Fruit fly (Drosophila melanogaster): ENCODE data around the gene CG12375.

CG12375 gene

DNA sequence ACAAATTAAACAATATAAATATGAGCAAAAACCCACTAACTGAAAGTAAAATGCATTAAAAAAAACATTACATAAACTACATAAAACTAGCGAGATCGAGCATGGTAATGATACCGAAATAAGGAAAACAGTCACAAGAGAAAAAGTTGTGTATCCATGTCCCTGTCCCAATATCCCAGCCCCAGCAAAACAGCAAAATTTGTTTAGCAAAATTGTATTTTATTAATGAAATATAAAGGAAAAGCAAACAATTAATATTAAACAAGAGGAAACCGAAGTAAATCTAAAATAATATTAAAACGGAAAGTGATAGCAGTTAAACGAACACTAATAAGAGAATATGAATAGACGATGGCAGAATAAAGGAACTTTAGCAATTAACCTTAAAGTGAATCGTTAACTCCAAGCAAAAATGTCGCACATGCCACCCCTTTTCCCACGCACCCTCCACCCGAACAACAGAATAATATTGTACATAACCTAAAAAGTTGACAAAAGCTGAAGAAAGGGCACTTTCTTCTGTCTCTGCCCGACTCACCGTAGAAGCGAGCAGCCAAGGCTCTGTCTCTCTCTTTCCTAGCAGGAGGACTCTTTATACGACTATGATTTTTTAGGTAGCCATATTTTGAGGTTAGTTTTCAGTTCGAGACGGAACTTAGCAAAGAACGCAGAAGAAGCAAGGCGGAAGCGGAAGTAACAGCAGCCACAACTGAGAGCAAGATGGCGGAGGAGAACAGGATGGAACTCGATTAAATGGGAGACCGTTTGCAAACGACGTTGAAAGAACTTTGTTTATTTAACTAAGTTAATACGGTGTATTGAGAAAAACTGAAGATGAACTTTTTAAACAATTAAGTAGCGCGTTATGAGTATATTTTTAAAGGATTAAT, 15.9 kb downstream of the CG12375 start:
- no peak for TF ChIP-seq CG10348 (GFP tag; IDR thresholded peaks at IDR 0.05)
- TF ChIP-seq Pif1B (GFP tag; optimal IDR thresholded peaks at IDR 0.05): no peak
- no peak for TF ChIP-seq CG15710 (tag; optimal IDR thresholded peaks at IDR 0.05)
- TF ChIP-seq CG8301 (tag; optimal IDR thresholded peaks at IDR 0.05): no peak
- TF ChIP-seq CG34367 (tag; optimal IDR thresholded peaks at IDR 0.05): no peak
- TF ChIP-seq CG9948 (tag; optimal IDR thresholded peaks at IDR 0.05): no peak
- TF ChIP-seq gl (tag; optimal IDR thresholded peaks at IDR 0.05): no peak
- TF ChIP-seq Ets98B (GFP tag; IDR thresholded peaks at IDR 0.05): no peak
- TF ChIP-seq rn (GFP tag; IDR thresholded peaks at IDR 0.05): no peak
- no peak for TF ChIP-seq CG32121 (GFP tag; IDR thresholded peaks at IDR 0.05)
- no peak for TF ChIP-seq EcR (GFP tag; optimal IDR thresholded peaks at IDR 0.05)
- no peak for TF ChIP-seq D1 (tag; optimal IDR thresholded peaks at IDR 0.05)
- TF ChIP-seq CG13204 (GFP tag; optimal IDR thresholded peaks at IDR 0.05): no peak
- no peak for TF ChIP-seq Snoo (tag; optimal IDR thresholded peaks at IDR 0.05)
- TF ChIP-seq fd96Ca (GFP tag; IDR thresholded peaks at IDR 0.05): no peak
- no peak for TF ChIP-seq CG12605 (GFP tag; IDR thresholded peaks at IDR 0.05)
- TF ChIP-seq CG14655 (GFP tag; optimal IDR thresholded peaks at IDR 0.05): no peak

DNA sequence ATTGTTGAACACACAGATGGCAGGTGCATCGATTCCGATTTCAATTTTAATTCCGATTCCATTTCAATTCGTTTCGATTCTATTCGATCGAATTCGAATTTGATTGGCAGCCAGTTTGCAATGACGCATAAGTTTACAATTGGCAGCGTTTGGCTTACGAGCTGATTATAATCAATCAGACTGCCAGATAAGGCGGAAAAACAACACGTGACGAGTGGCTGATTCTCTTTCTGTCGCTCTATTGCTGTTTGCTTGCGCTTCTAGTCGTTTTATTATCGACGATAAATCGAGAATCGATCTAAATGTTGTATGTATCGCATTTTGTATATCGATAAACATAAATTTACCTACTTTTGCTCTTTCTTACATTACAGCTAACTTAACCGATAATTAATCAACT, 22.0 kb downstream of the CG12375 start:
- TF ChIP-seq CG8301 (tag; optimal IDR thresholded peaks at IDR 0.05) (no peak), CG14655 (GFP tag; optimal IDR thresholded peaks at IDR 0.05) (no peak)

DNA sequence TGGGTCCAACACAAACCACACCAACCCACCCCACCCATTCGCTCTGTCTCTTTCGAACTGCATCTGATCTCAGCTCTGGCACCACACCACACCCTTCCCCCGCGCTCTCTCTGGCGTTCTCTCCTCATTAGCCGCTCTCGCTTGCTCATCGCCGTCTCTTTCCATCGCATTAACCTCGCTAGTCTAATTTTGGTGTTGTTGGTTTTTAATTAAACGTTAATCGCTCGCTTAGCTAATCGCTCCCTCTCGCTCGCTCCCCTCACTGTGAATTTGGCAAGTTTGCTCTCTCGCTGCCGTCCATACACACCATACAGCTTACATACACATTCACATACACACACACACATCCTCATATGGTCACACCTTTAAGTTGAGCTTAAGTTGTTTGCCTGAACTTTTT, 22.6 kb downstream of the CG12375 start:
- TF ChIP-seq CG8159 (tag; optimal IDR thresholded peaks at IDR 0.05) (no peak), D1 (tag; optimal IDR thresholded peaks at IDR 0.05) (no peak), CG8301 (tag; optimal IDR thresholded peaks at IDR 0.05) (no peak), fd96Ca (GFP tag; IDR thresholded peaks at IDR 0.05) (no peak)

DNA sequence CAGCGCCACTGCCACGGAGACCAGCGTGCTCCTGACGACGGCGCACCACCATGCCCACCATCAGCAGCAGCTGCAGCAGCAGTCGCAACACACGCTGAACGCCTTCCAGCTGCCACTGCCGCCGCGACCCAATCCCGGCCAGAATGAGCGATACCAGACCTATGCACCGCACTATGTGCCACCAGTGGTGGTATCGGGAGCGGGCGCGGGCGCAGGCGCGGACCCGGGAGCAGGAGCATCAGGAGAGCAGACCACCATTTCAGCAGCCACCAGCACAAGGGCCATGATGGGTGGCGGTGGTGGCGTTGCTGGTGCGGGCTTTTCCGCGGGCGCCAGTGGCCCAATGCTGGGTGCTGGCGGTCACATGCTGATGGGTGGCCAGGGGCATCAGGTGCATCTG, 23.6 kb downstream of the CG12375 start:
- TF ChIP-seq CG32121 (GFP tag; IDR thresholded peaks at IDR 0.05) (no peak), CG17806 (tag; optimal IDR thresholded peaks at IDR 0.05) (no peak), CG14655 (GFP tag; optimal IDR thresholded peaks at IDR 0.05) (no peak), CG9948 (tag; optimal IDR thresholded peaks at IDR 0.05) (no peak), CG12605 (GFP tag; IDR thresholded peaks at IDR 0.05) (no peak), CG15710 (tag; optimal IDR thresholded peaks at IDR 0.05) (no peak), D1 (tag; optimal IDR thresholded peaks at IDR 0.05) (no peak), gl (tag; optimal IDR thresholded peaks at IDR 0.05) (no peak)

DNA sequence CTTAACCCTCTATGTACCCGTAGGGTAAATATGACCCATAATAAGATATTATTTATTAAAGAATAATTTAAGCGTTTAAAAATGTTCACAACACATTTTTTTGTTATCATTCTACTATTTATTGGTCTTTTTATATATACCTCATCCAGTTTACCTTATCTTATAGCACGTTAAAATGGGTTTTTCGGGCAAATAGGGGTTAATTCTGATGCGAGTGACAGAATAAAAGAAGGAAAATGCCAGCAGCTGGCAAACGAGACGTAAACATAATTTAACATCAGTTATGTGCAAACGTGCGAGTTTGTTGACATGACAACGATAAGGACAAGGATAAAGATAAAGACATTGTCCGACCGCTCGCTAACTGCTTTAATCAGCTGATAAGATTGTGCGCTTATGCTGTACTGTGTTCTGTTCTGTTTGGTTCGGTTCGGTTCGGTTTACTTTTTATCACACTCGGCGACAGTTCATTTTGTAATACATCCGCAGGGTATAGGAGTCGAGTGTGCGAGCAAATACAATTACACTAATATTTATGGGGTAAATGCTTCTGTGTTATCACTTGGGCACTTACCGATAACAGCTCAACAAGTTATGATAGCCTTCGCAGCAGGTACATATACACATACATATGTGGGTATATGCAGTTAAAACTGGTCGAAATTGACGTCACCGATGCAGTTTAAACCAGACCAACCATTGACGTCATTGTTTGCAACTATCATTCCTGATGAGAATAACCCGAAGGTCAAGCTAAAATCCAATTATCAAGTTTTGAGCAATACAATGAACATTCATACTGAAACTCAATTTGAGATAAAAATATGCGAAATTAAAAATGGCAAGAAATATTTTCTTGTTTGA, 26.0 kb downstream of the CG12375 start:
- peak; percentile 24 for TF ChIP-seq Pif1A (GFP tag; optimal IDR thresholded peaks at IDR 0.05)
- peak; percentile 82 for TF ChIP-seq EcR (GFP tag; optimal IDR thresholded peaks at IDR 0.05)
- TF ChIP-seq CG8159 (tag; optimal IDR thresholded peaks at IDR 0.05): no peak
- TF ChIP-seq rn (GFP tag; IDR thresholded peaks at IDR 0.05): no peak
- TF ChIP-seq gl (tag; optimal IDR thresholded peaks at IDR 0.05): no peak
- peak; percentile 19 for TF ChIP-seq Snoo (tag; optimal IDR thresholded peaks at IDR 0.05)
- no peak for TF ChIP-seq CG14655 (GFP tag; optimal IDR thresholded peaks at IDR 0.05)
- peak; percentile 9; the same call in 1 of the 2 replicates for TF ChIP-seq Ets98B (GFP tag; IDR thresholded peaks at IDR 0.05)
- peak; percentile 52 for TF ChIP-seq CG17806 (tag; optimal IDR thresholded peaks at IDR 0.05)
- TF ChIP-seq CG9948 (tag; optimal IDR thresholded peaks at IDR 0.05): peak; percentile 33
- peak; percentile 40 for TF ChIP-seq CG8301 (tag; optimal IDR thresholded peaks at IDR 0.05)
- TF ChIP-seq fd96Ca (GFP tag; IDR thresholded peaks at IDR 0.05): no peak
- no peak for TF ChIP-seq CG32121 (GFP tag; IDR thresholded peaks at IDR 0.05)
- no peak for TF ChIP-seq Pif1B (GFP tag; optimal IDR thresholded peaks at IDR 0.05)
- peak; percentile 55 for TF ChIP-seq CG15710 (tag; optimal IDR thresholded peaks at IDR 0.05)
- TF ChIP-seq CG34367 (tag; optimal IDR thresholded peaks at IDR 0.05): no peak
- TF ChIP-seq CG10348 (GFP tag; IDR thresholded peaks at IDR 0.05): no peak
- no peak for TF ChIP-seq CG13204 (GFP tag; optimal IDR thresholded peaks at IDR 0.05)
- no peak for TF ChIP-seq CG12605 (GFP tag; IDR thresholded peaks at IDR 0.05)
- TF ChIP-seq CG4496 (GFP tag; IDR thresholded peaks at IDR 0.05): no peak
- TF ChIP-seq D1 (tag; optimal IDR thresholded peaks at IDR 0.05): no peak

DNA sequence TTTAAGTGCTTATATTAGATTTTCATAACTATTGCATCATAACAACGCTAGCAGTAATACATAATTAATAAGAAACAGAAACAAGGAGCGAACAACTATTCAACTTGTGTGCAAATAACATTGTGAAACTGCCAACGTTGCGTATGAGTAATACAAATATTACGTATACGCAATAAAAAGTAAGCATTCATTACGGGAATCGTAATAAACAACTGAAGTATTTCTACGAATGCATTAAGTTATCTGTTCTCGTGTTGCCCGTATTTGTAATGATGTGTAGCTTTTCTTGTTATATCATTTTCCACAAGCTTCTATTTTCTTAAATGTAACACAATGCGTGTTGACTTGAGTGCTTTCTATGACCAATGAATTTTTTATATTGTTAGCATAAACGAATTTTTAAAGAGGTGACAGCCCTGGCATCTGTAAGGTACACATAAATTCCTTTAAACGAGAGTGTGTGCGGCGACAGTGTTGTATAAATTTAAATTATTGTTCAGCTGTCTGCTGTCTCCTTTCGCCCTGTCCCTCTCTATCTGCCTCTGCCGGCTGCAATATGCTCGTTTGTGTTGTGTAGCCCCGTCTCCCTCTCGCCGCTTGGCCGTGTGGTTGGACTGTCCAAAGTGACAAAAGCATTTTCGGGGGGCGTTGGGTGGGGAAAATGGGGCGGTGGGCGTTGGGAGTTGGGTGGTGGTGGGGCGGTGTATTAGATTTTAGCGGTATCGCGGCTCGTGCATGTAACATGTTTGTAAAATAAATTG, 26.9 kb downstream of the CG12375 start:
- TF ChIP-seq Pif1A (GFP tag; optimal IDR thresholded peaks at IDR 0.05) (peak; percentile 4), CG32121 (GFP tag; IDR thresholded peaks at IDR 0.05) (peak; percentile 55; the same call in 1 of the 2 replicates), CG34367 (tag; optimal IDR thresholded peaks at IDR 0.05) (no peak), Pif1B (GFP tag; optimal IDR thresholded peaks at IDR 0.05) (no peak), D1 (tag; optimal IDR thresholded peaks at IDR 0.05) (no peak), fd96Ca (GFP tag; IDR thresholded peaks at IDR 0.05) (no peak; the same call in 2 of the 3 replicates), CG14655 (GFP tag; optimal IDR thresholded peaks at IDR 0.05) (no peak), CG8301 (tag; optimal IDR thresholded peaks at IDR 0.05) (no peak), Snoo (tag; optimal IDR thresholded peaks at IDR 0.05) (no peak)
